Worm (Caenorhabditis elegans): Measurements from ENCODE around the gene gfat-2.
A peak's percentile ranks its signal among the peaks of the same experiment; 100 is the strongest.

Gene gfat-2

DNA sequence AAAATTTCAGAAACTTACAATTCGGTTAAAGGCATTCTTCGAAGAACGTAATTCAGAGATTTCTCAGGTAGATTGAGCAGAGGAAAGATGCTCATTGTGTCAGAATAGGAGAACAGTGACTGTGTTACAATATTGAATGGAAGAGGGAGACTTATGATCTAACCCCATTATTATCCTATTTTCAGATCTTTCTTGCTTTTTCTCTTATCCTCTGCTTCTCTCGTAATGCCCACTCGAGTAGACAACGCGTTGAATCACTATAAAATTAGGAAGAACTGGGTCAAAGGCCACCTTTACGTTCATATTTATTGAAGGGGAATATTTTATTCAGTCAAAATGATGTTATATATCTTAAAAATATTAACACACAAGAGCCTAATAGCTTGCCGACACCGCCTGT is 30.8 kb upstream of the gfat-2 start, which contains the start of gene fbxb-76:
Gene fbxb-76 (minus strand): TSS at position 101 of the 400 bp plus-strand sequence.
- TF ChIP-seq efl-1 (optimal IDR thresholded peaks at IDR 0.05): no peak
- TF ChIP-seq efl-1 (GFP tag; optimal IDR thresholded peaks at IDR 0.05 in 1 of 2): peak in 1 of 2 experiments; percentile 0
- no peak for TF ChIP-seq lin-39 (tag; optimal IDR thresholded peaks at IDR 0.05)

DNA sequence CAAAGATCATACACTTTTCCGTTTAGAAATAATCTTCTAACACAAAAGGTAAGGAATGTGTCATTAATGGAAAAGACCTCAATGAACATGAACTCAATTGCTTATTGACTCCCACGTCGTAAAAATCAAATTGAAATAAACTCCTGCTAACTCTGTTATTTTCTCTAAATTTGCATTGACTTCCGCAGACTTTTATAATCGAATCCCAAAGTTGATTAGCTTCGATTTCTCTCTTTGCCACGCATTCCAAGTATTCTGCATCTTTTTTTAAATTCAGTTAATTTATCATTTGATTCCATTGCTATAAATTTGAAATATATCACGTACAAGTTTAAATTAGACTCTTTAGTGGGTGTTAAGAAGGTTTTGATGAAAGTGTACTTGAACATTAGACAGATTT is 21.3 kb upstream of the gfat-2 start:
- TF ChIP-seq unc-62 (GFP tag; optimal IDR thresholded peaks at IDR 0.05) (no peak), tlp-1 (tag; optimal IDR thresholded peaks at IDR 0.05) (no peak), nhr-71 (tag; optimal IDR thresholded peaks at IDR 0.05) (peak; percentile 70), nhr-85 (tag) (no peak), ces-1 (GFP tag; optimal IDR thresholded peaks at IDR 0.05) (no peak), dsc-1 (tag; optimal IDR thresholded peaks at IDR 0.05) (peak; percentile 30), swsn-7 (tag; optimal IDR thresholded peaks at IDR 0.05) (peak; percentile 29), mef-2 (tag; optimal IDR thresholded peaks at IDR 0.05) (no peak), nhr-90 (tag; optimal IDR thresholded peaks at IDR 0.05; ENCODE audit: poor library complexity) (no peak), unc-30 (tag; optimal IDR thresholded peaks at IDR 0.05) (no peak), C34B4.2 (tag; optimal IDR thresholded peaks at IDR 0.05) (no peak), skn-1 (tag; optimal IDR thresholded peaks at IDR 0.05) (no peak), fkh-8 (tag; optimal IDR thresholded peaks at IDR 0.05) (peak; percentile 63), elt-2 (tag; optimal IDR thresholded peaks at IDR 0.05) (no peak), rnt-1 (tag; optimal IDR thresholded peaks at IDR 0.05) (no peak), Y116A8C.19 (tag; optimal IDR thresholded peaks at IDR 0.05; ENCODE audit: borderline replicate concordance) (no peak), mep-1 (tag; optimal IDR thresholded peaks at IDR 0.05) (no peak), grh-1 (GFP tag; IDR thresholded peaks at IDR 0.05) (no peak), snu-23 (GFP tag; optimal IDR thresholded peaks at IDR 0.05) (no peak), pag-3 (tag; optimal IDR thresholded peaks at IDR 0.05; ENCODE audit: borderline replicate concordance, insufficient read depth) (no peak), ceh-90 (tag; optimal IDR thresholded peaks at IDR 0.05) (no peak), ceh-8 (GFP tag; optimal IDR thresholded peaks at IDR 0.05) (no peak), nhr-20 (tag; optimal IDR thresholded peaks at IDR 0.05) (no peak), ztf-4 (tag; optimal IDR thresholded peaks at IDR 0.05) (no peak), hpl-2 (GFP tag; optimal IDR thresholded peaks at IDR 0.05) (no peak), dpl-1 (GFP tag; optimal IDR thresholded peaks at IDR 0.05) (no peak), fkh-10 (GFP tag; optimal IDR thresholded peaks at IDR 0.05) (no peak), tbx-2 (tag; optimal IDR thresholded peaks at IDR 0.05) (no peak), lin-15B (tag; optimal IDR thresholded peaks at IDR 0.05) (no peak), C16A3.4 (tag; optimal IDR thresholded peaks at IDR 0.05) (no peak), jun-1 (tag; optimal IDR thresholded peaks at IDR 0.05) (no peak), nhr-47 (tag; optimal IDR thresholded peaks at IDR 0.05) (peak; percentile 81), vab-15 (tag; optimal IDR thresholded peaks at IDR 0.05) (no peak), hlh-17 (GFP tag; optimal IDR thresholded peaks at IDR 0.05; ENCODE audit: borderline replicate concordance) (no peak), nhr-28 (tag; optimal IDR thresholded peaks at IDR 0.05) (no peak), ztf-11 (tag; optimal IDR thresholded peaks at IDR 0.05) (no peak), lin-13 (GFP tag; optimal IDR thresholded peaks at IDR 0.05) (no peak), blmp-1 (tag; optimal IDR thresholded peaks at IDR 0.05) (no peak), aha-1 (tag; optimal IDR thresholded peaks at IDR 0.05) (no peak), irx-1 (tag; optimal IDR thresholded peaks at IDR 0.05) (no peak), aly-2 (tag; optimal IDR thresholded peaks at IDR 0.05) (no peak), unc-86 (tag; optimal IDR thresholded peaks at IDR 0.05) (no peak), pqm-1 (tag; optimal IDR thresholded peaks at IDR 0.05) (no peak), hlh-4 (tag; optimal IDR thresholded peaks at IDR 0.05) (no peak), elt-3 (tag; optimal IDR thresholded peaks at IDR 0.05) (no peak), lin-14 (GFP tag; optimal IDR thresholded peaks at IDR 0.05) (peak; percentile 49), egl-13 (tag; optimal IDR thresholded peaks at IDR 0.05) (peak; percentile 74), zip-4 (GFP tag; optimal IDR thresholded peaks at IDR 0.05) (no peak), lsy-2 (tag; optimal IDR thresholded peaks at IDR 0.05) (peak in 1 of 2 experiments; percentile 29)
